Fruit fly (Drosophila melanogaster): ENCODE measurements around the gene CG9922.
A peak's percentile ranks its signal among the peaks of the same experiment; 100 is the strongest.

CG9922 gene

DNA sequence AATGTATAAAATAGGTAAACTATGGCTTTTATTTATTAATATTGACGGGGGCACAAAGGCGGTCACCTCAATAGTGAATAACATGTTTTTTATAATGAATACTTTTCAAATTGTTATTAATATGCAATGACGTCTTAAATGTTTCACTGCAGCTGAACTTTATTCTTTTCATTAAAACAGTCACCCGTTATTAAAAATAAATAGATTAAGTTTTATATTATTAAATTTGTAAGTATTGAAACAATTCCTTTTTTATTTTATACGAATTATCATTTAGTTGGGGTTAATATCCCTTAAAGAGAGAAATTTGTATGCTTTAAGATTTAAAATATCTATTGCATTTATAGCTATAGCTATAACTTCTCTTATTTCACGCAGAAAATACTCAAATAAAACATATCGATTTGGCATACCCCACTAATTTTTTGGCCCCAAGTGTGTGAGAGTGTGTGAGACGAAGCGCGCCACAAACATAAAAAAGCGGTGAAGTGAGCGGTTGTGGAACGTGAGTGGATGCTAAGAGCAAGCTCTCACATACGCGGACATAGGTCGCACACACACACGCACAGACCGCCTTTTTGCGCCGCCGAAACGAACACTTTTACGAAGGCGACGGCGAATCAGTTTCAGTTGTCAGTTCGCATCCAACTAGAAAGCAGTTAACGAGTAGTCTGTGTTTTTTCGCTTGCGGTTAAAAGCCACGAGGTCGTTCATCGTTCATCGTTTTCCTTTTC, 20.3 kb upstream of the CG9922 start, which contains the start of gene foxo (continued):
- TF ChIP-seq grn (GFP tag; optimal IDR thresholded peaks at IDR 0.05) (no peak), Jarid2 (GFP tag; optimal IDR thresholded peaks at IDR 0.05) (peak; percentile 89), CG5953 (GFP tag; IDR thresholded peaks at IDR 0.05) (0 out of 2 replicates have a peak, but pooled peaks have one; percentile 42), pros (GFP tag; optimal IDR thresholded peaks at IDR 0.05) (no peak), dmrt11E (tag; optimal IDR thresholded peaks at IDR 0.05) (peak; percentile 18), lab (GFP tag; optimal IDR thresholded peaks at IDR 0.05) (peak; percentile 84), CG10979 (tag; optimal IDR thresholded peaks at IDR 0.05) (peak; percentile 77), CG31441 (GFP tag; IDR thresholded peaks at IDR 0.05) (peak; percentile 95), CG11723 (GFP tag; optimal IDR thresholded peaks at IDR 0.05) (peak; percentile 72), CG6813 (GFP tag; optimal IDR thresholded peaks at IDR 0.05) (peak; percentile 75), kah (GFP tag; optimal IDR thresholded peaks at IDR 0.05) (peak; percentile 63), Tbp (GFP tag; optimal IDR thresholded peaks at IDR 0.05) (no peak), CoRest (tag; optimal IDR thresholded peaks at IDR 0.05) (peak; percentile 95), CG12236 (GFP tag; optimal IDR thresholded peaks at IDR 0.05) (no peak), tap (tag; optimal IDR thresholded peaks at IDR 0.05) (peak; percentile 79), CG30403 (GFP tag; optimal IDR thresholded peaks at IDR 0.05) (peak; percentile 88), phol (tag; optimal IDR thresholded peaks at IDR 0.05) (peak; percentile 89), hkb (optimal IDR thresholded peaks at IDR 0.05) (no peak), hkb (GFP tag; IDR thresholded peaks at IDR 0.05) (peak; percentile 44; the same call in 1 of the 2 replicates), maf-S (GFP tag; optimal IDR thresholded peaks at IDR 0.05) (no peak), sna (GFP tag; IDR thresholded peaks at IDR 0.05; ENCODE audit: partially characterized antibody) (no peak), H15 (GFP tag; IDR thresholded peaks at IDR 0.05) (no peak), sima (GFP tag; optimal IDR thresholded peaks at IDR 0.05) (no peak), HLH54F (GFP tag; optimal IDR thresholded peaks at IDR 0.05) (peak; percentile 36), CG10543 (GFP tag; optimal IDR thresholded peaks at IDR 0.05) (peak; percentile 35), Ets97D (GFP tag; optimal IDR thresholded peaks at IDR 0.05) (no peak), ci (GFP tag; IDR thresholded peaks at IDR 0.05) (peak; percentile 77), CG6689 (GFP tag; IDR thresholded peaks at IDR 0.05) (peak; percentile 69), NC2β (GFP tag; optimal IDR thresholded peaks at IDR 0.05) (no peak), CkIIα-i1 (GFP tag; IDR thresholded peaks at IDR 0.05) (no peak), CG18619 (GFP tag; optimal IDR thresholded peaks at IDR 0.05) (peak; percentile 90), knrl (GFP tag; IDR thresholded peaks at IDR 0.05; ENCODE audit: partially characterized antibody) (no peak), emc (GFP tag; optimal IDR thresholded peaks at IDR 0.05) (no peak), pho (GFP tag; optimal IDR thresholded peaks at IDR 0.05) (no peak), Lim3 (GFP tag; IDR thresholded peaks at IDR 0.05) (no peak), CG8924 (tag; optimal IDR thresholded peaks at IDR 0.05) (peak; percentile 94), CG2120 (GFP tag; optimal IDR thresholded peaks at IDR 0.05) (peak; percentile 71), jumu (GFP tag; optimal IDR thresholded peaks at IDR 0.05) (no peak), H2.0 (GFP tag; IDR thresholded peaks at IDR 0.05) (0 out of 2 replicates have a peak, but pooled peaks have one; percentile 21), CG8478 (optimal IDR thresholded peaks at IDR 0.05) (no peak), CG15514 (GFP tag; optimal IDR thresholded peaks at IDR 0.05) (peak; percentile 41), bbx (GFP tag; IDR thresholded peaks at IDR 0.05; ENCODE audit: partially characterized antibody) (peak; percentile 42; the same call in 1 of the 2 replicates), CG7372 (GFP tag; IDR thresholded peaks at IDR 0.05) (peak; percentile 23), sens (GFP tag) (peak; percentile 82), zen (tag; optimal IDR thresholded peaks at IDR 0.05) (peak; percentile 48), run (tag; optimal IDR thresholded peaks at IDR 0.05) (peak; percentile 61), nau (GFP tag; optimal IDR thresholded peaks at IDR 0.05) (peak; percentile 66), CG4404 (GFP tag; IDR thresholded peaks at IDR 0.05) (peak; percentile 27; the same call in 1 of the 2 replicates), pzg (GFP tag; optimal IDR thresholded peaks at IDR 0.05) (no peak), Usf (GFP tag; optimal IDR thresholded peaks at IDR 0.05) (peak; percentile 64)
